Worm (Caenorhabditis elegans) whole organism, late embryonic: ENCODE results near the gene F02C12.3.

Experiments used
- F13H6.1 ChIP-seq: sonication (generic microtip); optimal IDR thresholded peaks from 2 replicates; lab custom pipeline; 2016; ENCODE audit warnings: missing genetic modification characterization, missing compliant biosample characterization
- K02D7.2 ChIP-seq: sonication (generic microtip); optimal IDR thresholded peaks from 2 replicates; lab custom pipeline; 2017; ENCODE audit warnings: mild to moderate bottlenecking, missing genetic modification characterization, missing compliant biosample characterization
- K09A11.1 ChIP-seq: sonication (generic microtip); optimal IDR thresholded peaks from 2 replicates; lab custom pipeline; 2017; ENCODE audit warnings: antibody characterized with exemption, mild to moderate bottlenecking, missing genetic modification characterization, missing compliant biosample characterization; ENCODE audit not compliant: insufficient read depth
- ahr-1 ChIP-seq: sonication (generic microtip); optimal IDR thresholded peaks from 2 replicates; lab custom pipeline; 2016; ENCODE audit warnings: missing genetic modification characterization, missing compliant biosample characterization
- ama-1 ChIP-seq: fragments of 150-350 bp; optimal IDR thresholded peaks from 2 replicates; lab custom pipeline; 2014
- ceh-14 ChIP-seq: sonication (generic microtip); optimal IDR thresholded peaks from 2 replicates; lab custom pipeline; 2016; ENCODE audit warnings: missing genotype, missing genetic modification characterization, missing compliant biosample characterization
- ceh-2 ChIP-seq: sonication (generic microtip); optimal IDR thresholded peaks from 2 replicates; lab custom pipeline; 2016; ENCODE audit warnings: missing genotype, missing genetic modification characterization, missing compliant biosample characterization
- ceh-22 ChIP-seq: sonication (generic microtip); optimal IDR thresholded peaks from 2 replicates; lab custom pipeline; 2017; ENCODE audit warnings: missing biosample characterization, missing genetic modification characterization
- ceh-24 ChIP-seq: sonication (generic microtip); optimal IDR thresholded peaks from 2 replicates; lab custom pipeline; 2016; ENCODE audit warnings: mild to moderate bottlenecking, missing genetic modification characterization, missing compliant biosample characterization
- ceh-30 ChIP-seq: fragments of 150-350 bp; optimal IDR thresholded peaks from 2 replicates; lab custom pipeline; 2014; ENCODE audit warnings: missing biosample characterization, missing genetic modification characterization
- ceh-45 ChIP-seq: fragments of 200-800 bp; sonication (Bioruptor generic); IDR thresholded peaks from 2 replicates; pipeline ENCODE4 v1.3.6; 2022; ENCODE audit warnings: missing genetic modification reagents, missing genetic modification characterization, missing compliant biosample characterization
- ceh-48 ChIP-seq: sonication (generic microtip); optimal IDR thresholded peaks from 2 replicates; lab custom pipeline; 2016; ENCODE audit warnings: missing genetic modification characterization, inconsistent platforms, missing compliant biosample characterization
- che-1 ChIP-seq: sonication (generic microtip); optimal IDR thresholded peaks from 2 replicates; lab custom pipeline; 2016; ENCODE audit warnings: mild to moderate bottlenecking, missing genetic modification characterization, missing compliant biosample characterization
- dve-1 ChIP-seq: sonication (generic microtip); optimal IDR thresholded peaks from 2 replicates; lab custom pipeline; 2017; ENCODE audit warnings: antibody characterized with exemption, mild to moderate bottlenecking, missing genetic modification characterization, missing compliant biosample characterization
- elt-2 ChIP-seq: sonication (generic microtip); optimal IDR thresholded peaks from 2 replicates; lab custom pipeline; 2016; ENCODE audit warnings: missing genetic modification reagents, missing genetic modification characterization, missing compliant biosample characterization
- eyg-1 ChIP-seq: sonication (generic microtip); optimal IDR thresholded peaks from 2 replicates; lab custom pipeline; 2016; ENCODE audit warnings: missing genotype, missing genetic modification characterization, missing compliant biosample characterization
- fax-1 ChIP-seq: sonication (generic microtip); optimal IDR thresholded peaks from 2 replicates; lab custom pipeline; 2016; ENCODE audit warnings: missing genotype, missing genetic modification characterization, missing compliant biosample characterization
- fkh-10 ChIP-seq: fragments of 150-350 bp; optimal IDR thresholded peaks from 2 replicates; lab custom pipeline; 2014; ENCODE audit warnings: missing biosample characterization, missing genetic modification reagents, missing genetic modification characterization
- hlh-13 ChIP-seq: fragments of 200-800 bp; sonication (Bioruptor generic); optimal IDR thresholded peaks from 2 replicates; lab custom pipeline; 2018; ENCODE audit warnings: mild to moderate bottlenecking, missing genetic modification characterization, missing compliant biosample characterization
- hlh-15 ChIP-seq: sonication (generic microtip); optimal IDR thresholded peaks from 2 replicates; lab custom pipeline; 2016; ENCODE audit warnings: missing genetic modification characterization, missing compliant biosample characterization
- hlh-30 ChIP-seq: sonication (generic microtip); optimal IDR thresholded peaks from 2 replicates; lab custom pipeline; 2017; ENCODE audit warnings: antibody characterized with exemption, missing genetic modification characterization, missing compliant biosample characterization; ENCODE audit not compliant: insufficient read depth
- hlh-6 ChIP-seq: sonication (generic microtip); optimal IDR thresholded peaks from 2 replicates; lab custom pipeline; 2016; ENCODE audit warnings: missing genotype, missing genetic modification characterization, missing compliant biosample characterization
- hlh-8 ChIP-seq: sonication (generic microtip); optimal IDR thresholded peaks from 2 replicates; lab custom pipeline; 2016; ENCODE audit warnings: missing genotype, missing genetic modification characterization, missing compliant biosample characterization
- lin-11 ChIP-seq: fragments of 200-800 bp; sonication (Bioruptor generic); optimal IDR thresholded peaks from 2 replicates; lab custom pipeline; 2018; ENCODE audit warnings: mild to moderate bottlenecking, missing genetic modification characterization, missing compliant biosample characterization
- madf-2 ChIP-seq: sonication (generic microtip); optimal IDR thresholded peaks from 2 replicates; lab custom pipeline; 2017; ENCODE audit warnings: missing genetic modification characterization, missing compliant biosample characterization
- mec-3 ChIP-seq: sonication (generic microtip); optimal IDR thresholded peaks from 2 replicates; lab custom pipeline; 2016; ENCODE audit warnings: borderline replicate concordance, missing genetic modification characterization, missing compliant biosample characterization
- nfya-1 ChIP-seq: sonication (generic microtip); optimal IDR thresholded peaks from 2 replicates; lab custom pipeline; 2017; ENCODE audit warnings: missing genetic modification characterization, mild to moderate bottlenecking, missing compliant biosample characterization, antibody characterized with exemption, moderate library complexity
- nhr-232 ChIP-seq: sonication (generic microtip); optimal IDR thresholded peaks from 2 replicates; lab custom pipeline; 2016; ENCODE audit warnings: missing genetic modification characterization, missing compliant biosample characterization
- npax-4 ChIP-seq: sonication (generic microtip); optimal IDR thresholded peaks from 2 replicates; lab custom pipeline; 2016; ENCODE audit warnings: missing genetic modification characterization, missing compliant biosample characterization
- odd-2 ChIP-seq: sonication (generic microtip); optimal IDR thresholded peaks from 2 replicates; lab custom pipeline; 2017; ENCODE audit warnings: antibody characterized with exemption, mild to moderate bottlenecking, missing genetic modification characterization, missing compliant biosample characterization
- pag-3 ChIP-seq: sonication (generic microtip); optimal IDR thresholded peaks from 2 replicates; lab custom pipeline; 2016; ENCODE audit warnings: missing compliant biosample characterization, missing genetic modification characterization, borderline replicate concordance
- pha-2 ChIP-seq: sonication (generic microtip); optimal IDR thresholded peaks from 2 replicates; lab custom pipeline; 2017; ENCODE audit warnings: mild to moderate bottlenecking, missing genetic modification characterization, missing compliant biosample characterization
- pros-1 ChIP-seq: fragments of 150-350 bp; optimal IDR thresholded peaks from 2 replicates; lab custom pipeline; 2014; ENCODE audit warnings: missing biosample characterization, missing genetic modification reagents, missing genetic modification characterization
- rnt-1 ChIP-seq: sonication (generic microtip); optimal IDR thresholded peaks from 2 replicates; lab custom pipeline; 2016; ENCODE audit warnings: missing genetic modification characterization, missing compliant biosample characterization
- sox-4 ChIP-seq: sonication (generic microtip); optimal IDR thresholded peaks from 2 replicates; lab custom pipeline; 2017; ENCODE audit warnings: mild to moderate bottlenecking, missing genetic modification characterization, inconsistent platforms, missing compliant biosample characterization
- tbx-2 ChIP-seq: sonication (generic microtip); optimal IDR thresholded peaks from 2 replicates; lab custom pipeline; 2016; ENCODE audit warnings: missing genetic modification characterization, missing compliant biosample characterization
- ttx-3 ChIP-seq: sonication (generic microtip); optimal IDR thresholded peaks from 2 replicates; lab custom pipeline; 2016; ENCODE audit warnings: missing genetic modification reagents, missing genetic modification characterization, missing compliant biosample characterization
- unc-42 ChIP-seq: sonication (generic microtip); optimal IDR thresholded peaks from 2 replicates; lab custom pipeline; 2016; ENCODE audit warnings: missing genotype, missing genetic modification characterization, missing compliant biosample characterization
- unc-55 ChIP-seq: sonication (generic microtip); optimal IDR thresholded peaks from 2 replicates; lab custom pipeline; 2017; ENCODE audit warnings: missing biosample characterization, missing genetic modification reagents, missing genetic modification characterization
- unc-86 ChIP-seq: sonication (generic microtip); optimal IDR thresholded peaks from 2 replicates; lab custom pipeline; 2016; ENCODE audit warnings: missing genetic modification characterization, missing compliant biosample characterization

Gene F02C12.3

ce11 chrX:13401783-13402182 is 5.0 kb downstream of the F02C12.3 start, which contains the start of gene F02C12.1:
Gene F02C12.1 (plus strand): TSS chrX:13402083.
- TF ChIP-seq hlh-15 (tag; lab: Kevin White, UChicago) (no peak), ahr-1 (tag; lab: Kevin White, UChicago) (no peak), hlh-13 (no peak), sox-4 (no peak), pros-1 (tag; lab: Kevin White, UChicago) (no peak), eyg-1 (tag; lab: Kevin White, UChicago) (no peak), ceh-48 (tag; lab: Kevin White, UChicago) (no peak), ama-1 (lab: Kevin White, UChicago) (no peak), hlh-8 (tag; lab: Kevin White, UChicago) (no peak), fkh-10 (GFP tag; lab: Kevin White, UChicago) (no peak), ttx-3 (tag; lab: Kevin White, UChicago) (no peak), mec-3 (tag; lab: Kevin White, UChicago) (no peak), dve-1 (tag; lab: Kevin White, UChicago) (no peak), hlh-6 (tag; lab: Kevin White, UChicago) (no peak), ceh-45 (no peak), madf-2 (tag; lab: Kevin White, UChicago) (no peak), tbx-2 (tag; lab: Kevin White, UChicago) (no peak), pha-2 (no peak)

- TF ChIP-seq rnt-1 (tag; lab: Kevin White, UChicago) (peak; percentile 15), pag-3 (no peak), ceh-30 (tag; lab: Kevin White, UChicago) (no peak), hlh-13 (no peak), K02D7.2 (tag; lab: Kevin White, UChicago) (no peak), ceh-14 (tag; lab: Kevin White, UChicago) (no peak)
- TF ChIP-seq, all 69 proteins: peak for 1
Observed at ce11 chrX:13409543-13409942, 12.8 kb downstream of the F02C12.3 start, which contains the start of the genes cyp-13B1 and C29F7.1. Gene cyp-13B1 (minus strand): TSS chrX:13409643. Gene C29F7.1 (plus strand): TSS chrX:13409936.

- TF ChIP-seq pros-1 (tag; lab: Kevin White, UChicago) (no peak), unc-42 (tag; lab: Kevin White, UChicago) (no peak), pha-2 (no peak), fax-1 (tag; lab: Kevin White, UChicago) (no peak), hlh-30 (no peak), elt-2 (tag; lab: Kevin White, UChicago) (no peak), ceh-22 (tag; lab: Kevin White, UChicago) (no peak)
Observed at ce11 chrX:13411306-13411705, 14.5 kb downstream of the F02C12.3 start.

ce11 chrX:13412307-13412706 is 15.5 kb downstream of the F02C12.3 start:
- TF ChIP-seq hlh-8 (tag; lab: Kevin White, UChicago), result no peak
- no peak for TF ChIP-seq nfya-1 (tag; lab: Kevin White, UChicago)
- TF ChIP-seq F13H6.1, result no peak
- TF ChIP-seq npax-4 (tag; lab: Kevin White, UChicago), result no peak
- no peak for TF ChIP-seq ceh-45
- no peak for TF ChIP-seq ceh-24 (tag; lab: Kevin White, UChicago)
- TF ChIP-seq pha-2, result no peak
- TF ChIP-seq unc-86 (tag; lab: Kevin White, UChicago), result no peak
- TF ChIP-seq lin-11 (tag; lab: Kevin White, UChicago), result no peak
- no peak for TF ChIP-seq K09A11.1 (tag; lab: Kevin White, UChicago)
- TF ChIP-seq nhr-232 (tag; lab: Kevin White, UChicago), result no peak
- no peak for TF ChIP-seq ceh-2
- no peak for TF ChIP-seq madf-2 (tag; lab: Kevin White, UChicago)
- TF ChIP-seq odd-2 (tag; lab: Kevin White, UChicago), result no peak
- TF ChIP-seq unc-55 (GFP tag; lab: Kevin White, UChicago), result no peak
- no peak for TF ChIP-seq che-1 (tag; lab: Kevin White, UChicago)
- no peak for TF ChIP-seq sox-4
- TF ChIP-seq ttx-3 (tag; lab: Kevin White, UChicago), result no peak
- no peak for TF ChIP-seq hlh-6 (tag; lab: Kevin White, UChicago)
